Fruit fly (Drosophila melanogaster) whole organism, embryonic: ENCODE results near the gene CG14695.

Experiments
- Aef1 ChIP-seq: fragments of 200-800 bp; sonication (Bioruptor generic); IDR thresholded peaks from 3 replicates; pipeline ENCODE4 v1.3.6; 2022; ENCODE audit warnings: missing biosample characterization, missing genetic modification characterization
- Antp ChIP-seq: fragments of 200-800 bp; sonication (Bioruptor generic); optimal IDR thresholded peaks from 3 replicates; lab custom pipeline; 2016; ENCODE audit warnings: missing biosample characterization, missing genetic modification characterization
- Atf-2 ChIP-seq: fragments of 200-800 bp; sonication (Bioruptor generic); optimal IDR thresholded peaks from 2 replicates; lab custom pipeline; 2016; ENCODE audit warnings: missing biosample characterization, missing genetic modification characterization
- CG10321 ChIP-seq: fragments of 200-800 bp; sonication (Bioruptor generic); IDR thresholded peaks from 2 replicates; pipeline ENCODE4 v1.3.6; 2022; ENCODE audit warnings: missing biosample characterization, missing genetic modification characterization
- CG10543 ChIP-seq: fragments of 200-800 bp; sonication (Bioruptor generic); optimal IDR thresholded peaks from 3 replicates; lab custom pipeline; 2017; ENCODE audit warnings: missing biosample characterization, mild to moderate bottlenecking, missing genetic modification characterization, moderate library complexity
- CG12155 ChIP-seq: fragments of 200-800 bp; sonication (Bioruptor generic); optimal IDR thresholded peaks from 3 replicates; lab custom pipeline; 2016; ENCODE audit warnings: missing biosample characterization, missing genetic modification characterization
- CG12391 ChIP-seq: fragments of 200-800 bp; sonication (Bioruptor generic); optimal IDR thresholded peaks from 3 replicates; lab custom pipeline; 2018; ENCODE audit warnings: missing biosample characterization, mild to moderate bottlenecking, missing genetic modification characterization, moderate library complexity
- CG12659 ChIP-seq: fragments of 200-800 bp; sonication (Bioruptor generic); optimal IDR thresholded peaks from 3 replicates; lab custom pipeline; 2017; ENCODE audit warnings: mild to moderate bottlenecking, missing biosample characterization, missing genetic modification reagents, missing genetic modification characterization
- CG14441 ChIP-seq: fragments of 200-800 bp; sonication (Bioruptor generic); IDR thresholded peaks from 2 replicates; pipeline ENCODE4 v1.3.6; 2022; ENCODE audit warnings: missing biosample characterization, missing genetic modification characterization
- CG15269 ChIP-seq: fragments of 200-800 bp; sonication (Bioruptor generic); optimal IDR thresholded peaks from 2 replicates; lab custom pipeline; 2018; ENCODE audit warnings: missing biosample characterization, mild to moderate bottlenecking, missing genetic modification characterization, moderate library complexity
- CG17361 ChIP-seq: fragments of 200-800 bp; sonication (Bioruptor generic); IDR thresholded peaks from 3 replicates; pipeline ENCODE4 v1.3.6; 2022; ENCODE audit warnings: missing biosample characterization, missing genetic modification characterization
- CG2712 ChIP-seq: fragments of 200-800 bp; optimal IDR thresholded peaks from 3 replicates; lab custom pipeline; 2019; ENCODE audit warnings: missing biosample characterization, mild to moderate bottlenecking, missing genetic modification characterization, moderate library complexity
- CG32532 ChIP-seq: fragments of 200-800 bp; sonication (Bioruptor generic); IDR thresholded peaks from 2 replicates; pipeline ENCODE4 v1.3.6; 2022; ENCODE audit warnings: missing biosample characterization, missing genetic modification characterization
- CG34422 ChIP-seq: fragments of 200-800 bp; sonication (Bioruptor generic); IDR thresholded peaks from 3 replicates; pipeline ENCODE4 v1.3.6; 2022; ENCODE audit warnings: missing biosample characterization, missing genetic modification characterization
- CG3838 ChIP-seq: fragments of 200-800 bp; sonication (Bioruptor generic); optimal IDR thresholded peaks from 3 replicates; lab custom pipeline; 2016; ENCODE audit warnings: missing biosample characterization, missing genetic modification characterization
- CG3995 ChIP-seq: fragments of 200-800 bp; sonication (Bioruptor generic); optimal IDR thresholded peaks from 3 replicates; lab custom pipeline; 2016; ENCODE audit warnings: missing biosample characterization, missing genetic modification characterization
- CG4328 ChIP-seq: fragments of 200-800 bp; sonication (Bioruptor generic); optimal IDR thresholded peaks from 3 replicates; lab custom pipeline; 2017; ENCODE audit warnings: missing biosample characterization, missing genetic modification reagents, missing genetic modification characterization
- CG5953 ChIP-seq: fragments of 200-800 bp; sonication (Bioruptor generic); IDR thresholded peaks from 2 replicates; pipeline ENCODE4 v1.3.6; 2022; ENCODE audit warnings: missing biosample characterization, missing genetic modification characterization
- CG7987 ChIP-seq: fragments of 200-800 bp; sonication (Bioruptor generic); optimal IDR thresholded peaks from 2 replicates; lab custom pipeline; 2018; ENCODE audit warnings: missing biosample characterization, mild to moderate bottlenecking, missing genetic modification characterization, moderate library complexity
- CG8924 ChIP-seq: fragments of 200-800 bp; optimal IDR thresholded peaks from 3 replicates; lab custom pipeline; 2019; ENCODE audit warnings: missing biosample characterization, mild to moderate bottlenecking, missing genetic modification characterization, moderate library complexity
- CG9727 ChIP-seq: fragments of 200-800 bp; sonication (Bioruptor generic); optimal IDR thresholded peaks from 3 replicates; lab custom pipeline; 2017; ENCODE audit warnings: missing biosample characterization, mild to moderate bottlenecking, missing genetic modification characterization
- CoRest ChIP-seq: fragments of 200-800 bp; sonication (Bioruptor generic); optimal IDR thresholded peaks from 3 replicates; lab custom pipeline; 2018; ENCODE audit warnings: missing biosample characterization, mild to moderate bottlenecking, missing genetic modification characterization, moderate library complexity
- D19A ChIP-seq: fragments of 200-800 bp; optimal IDR thresholded peaks from 3 replicates; lab custom pipeline; 2019; ENCODE audit warnings: missing biosample characterization, mild to moderate bottlenecking, missing genetic modification characterization, moderate library complexity
- Dip3 ChIP-seq: fragments of 200-800 bp; sonication (Bioruptor generic); optimal IDR thresholded peaks from 3 replicates; lab custom pipeline; 2016; ENCODE audit warnings: missing biosample characterization, missing genetic modification characterization
- Fer3 ChIP-seq: fragments of 200-800 bp; sonication (Bioruptor generic); optimal IDR thresholded peaks from 2 replicates; lab custom pipeline; 2018; ENCODE audit warnings: missing biosample characterization, mild to moderate bottlenecking, missing genetic modification characterization, moderate library complexity
- Gsc ChIP-seq: fragments of 200-800 bp; sonication (Bioruptor generic); IDR thresholded peaks from 2 replicates; pipeline ENCODE4 v1.3.6; 2022; ENCODE audit warnings: missing biosample characterization, missing genetic modification characterization
- H2.0 ChIP-seq: fragments of 200-800 bp; sonication (Bioruptor generic); IDR thresholded peaks from 2 replicates; pipeline ENCODE4 v1.3.6; 2022; ENCODE audit warnings: missing biosample characterization, missing genetic modification characterization
- HmgD ChIP-seq: fragments of 200-800 bp; sonication (Bioruptor generic); optimal IDR thresholded peaks from 3 replicates; lab custom pipeline; 2016; ENCODE audit warnings: missing biosample characterization, missing genetic modification characterization
- HmgZ ChIP-seq: fragments of 200-800 bp; sonication (Bioruptor generic); optimal IDR thresholded peaks from 2 replicates; lab custom pipeline; 2018; ENCODE audit warnings: missing biosample characterization, mild to moderate bottlenecking, missing genetic modification characterization
- Med ChIP-seq: fragments of 200-800 bp; sonication (Bioruptor generic); peaks from one replicate; lab custom pipeline; 2016; ENCODE audit warnings: missing biosample characterization, missing genetic modification characterization, mild to moderate bottlenecking, inconsistent platforms, moderate library complexity
- Meics ChIP-seq: fragments of 200-800 bp; sonication (Bioruptor generic); optimal IDR thresholded peaks from 2 replicates; lab custom pipeline; 2017; ENCODE audit warnings: missing biosample characterization, mild to moderate bottlenecking, missing genetic modification characterization
- Neu2 ChIP-seq: fragments of 200-800 bp; sonication (Bioruptor generic); optimal IDR thresholded peaks from 3 replicates; lab custom pipeline; 2016; ENCODE audit warnings: missing biosample characterization, missing genetic modification characterization, borderline replicate concordance
- Usf ChIP-seq: fragments of 200-800 bp; sonication (Bioruptor generic); optimal IDR thresholded peaks from 2 replicates; lab custom pipeline; 2017; ENCODE audit warnings: missing genotype, missing biosample characterization, missing genetic modification characterization
- bigmax ChIP-seq: fragments of 200-800 bp; sonication (Bioruptor generic); optimal IDR thresholded peaks from 2 replicates; lab custom pipeline; 2018; ENCODE audit warnings: missing biosample characterization, mild to moderate bottlenecking, missing genetic modification characterization
- chn ChIP-seq: fragments of 200-800 bp; sonication (Bioruptor generic); optimal IDR thresholded peaks from 2 replicates; lab custom pipeline; 2016; ENCODE audit warnings: missing biosample characterization, missing genetic modification characterization
- corto ChIP-seq: fragments of 200-800 bp; sonication (Bioruptor generic); optimal IDR thresholded peaks from 2 replicates; lab custom pipeline; 2016; ENCODE audit warnings: missing biosample characterization, mild to moderate bottlenecking, missing genetic modification characterization, moderate library complexity
- dati ChIP-seq: fragments of 200-800 bp; sonication (Bioruptor generic); IDR thresholded peaks from 2 replicates; pipeline ENCODE4 v1.3.6; 2022; ENCODE audit warnings: missing biosample characterization, missing genetic modification characterization
- dpn ChIP-seq, 2 experiments: fragments of 200-800 bp; sonication (Bioruptor generic); optimal IDR thresholded peaks; 3 replicates each; lab custom pipeline; 2016; ENCODE audit warnings: missing biosample characterization in 2 of 2, missing genetic modification characterization in 2 of 2
- en ChIP-seq: fragments of 200-800 bp; sonication (Bioruptor generic); optimal IDR thresholded peaks from 2 replicates; lab custom pipeline; 2016; ENCODE audit warnings: missing biosample characterization, missing genetic modification characterization
- fru ChIP-seq: fragments of >200 bp; optimal IDR thresholded peaks from 2 replicates; lab custom pipeline; 2017
- gro ChIP-seq: fragments of 200-800 bp; sonication (Bioruptor generic); optimal IDR thresholded peaks from 2 replicates; lab custom pipeline; 2016; ENCODE audit warnings: missing biosample characterization, missing genetic modification characterization
- hb ChIP-seq: fragments of 200-800 bp; sonication (Bioruptor generic); IDR thresholded peaks from 3 replicates; pipeline ENCODE4 v1.3.6; 2022; ENCODE audit warnings: missing biosample characterization, missing genetic modification characterization; ENCODE audit not compliant: partially characterized antibody
- her ChIP-seq: fragments of 200-800 bp; sonication (Bioruptor generic); optimal IDR thresholded peaks from 2 replicates; lab custom pipeline; 2016; ENCODE audit warnings: missing biosample characterization, missing genetic modification characterization
- luna ChIP-seq: fragments of 200-800 bp; sonication (Bioruptor generic); optimal IDR thresholded peaks from 2 replicates; lab custom pipeline; 2016; ENCODE audit warnings: missing biosample characterization, missing genetic modification characterization
- nmo ChIP-seq: fragments of 200-800 bp; sonication (Bioruptor generic); optimal IDR thresholded peaks from 2 replicates; lab custom pipeline; 2018; ENCODE audit warnings: missing biosample characterization, mild to moderate bottlenecking, missing genetic modification characterization, moderate library complexity
- schlank ChIP-seq: fragments of 200-800 bp; sonication (Bioruptor generic); optimal IDR thresholded peaks from 2 replicates; lab custom pipeline; 2018; ENCODE audit warnings: missing biosample characterization, mild to moderate bottlenecking, missing genetic modification characterization
- sens ChIP-seq: fragments of 200-800 bp; sonication (Bioruptor generic); peaks from one replicate; lab custom pipeline; 2016; ENCODE audit warnings: missing biosample characterization, missing genetic modification characterization
- sima ChIP-seq: fragments of 200-800 bp; sonication (Bioruptor generic); optimal IDR thresholded peaks from 2 replicates; lab custom pipeline; 2016; ENCODE audit warnings: missing biosample characterization, missing genetic modification characterization
- slbo ChIP-seq: fragments of 200-800 bp; sonication (Bioruptor generic); IDR thresholded peaks from 2 replicates; pipeline ENCODE4 v1.3.6; 2022; ENCODE audit warnings: missing biosample characterization, missing genetic modification characterization
- stc ChIP-seq: fragments of 200-800 bp; sonication (Bioruptor generic); IDR thresholded peaks from 2 replicates; pipeline ENCODE4 v1.3.6; 2022; ENCODE audit warnings: missing biosample characterization, missing genetic modification characterization
- tap ChIP-seq: fragments of 200-800 bp; optimal IDR thresholded peaks from 3 replicates; lab custom pipeline; 2019; ENCODE audit warnings: missing biosample characterization, mild to moderate bottlenecking, missing genetic modification characterization, moderate library complexity
- toy ChIP-seq: fragments of 200-800 bp; sonication (Bioruptor generic); IDR thresholded peaks from 2 replicates; pipeline ENCODE4 v1.3.6; 2022; ENCODE audit warnings: missing biosample characterization, missing genetic modification characterization

Gene CG14695

DNA sequence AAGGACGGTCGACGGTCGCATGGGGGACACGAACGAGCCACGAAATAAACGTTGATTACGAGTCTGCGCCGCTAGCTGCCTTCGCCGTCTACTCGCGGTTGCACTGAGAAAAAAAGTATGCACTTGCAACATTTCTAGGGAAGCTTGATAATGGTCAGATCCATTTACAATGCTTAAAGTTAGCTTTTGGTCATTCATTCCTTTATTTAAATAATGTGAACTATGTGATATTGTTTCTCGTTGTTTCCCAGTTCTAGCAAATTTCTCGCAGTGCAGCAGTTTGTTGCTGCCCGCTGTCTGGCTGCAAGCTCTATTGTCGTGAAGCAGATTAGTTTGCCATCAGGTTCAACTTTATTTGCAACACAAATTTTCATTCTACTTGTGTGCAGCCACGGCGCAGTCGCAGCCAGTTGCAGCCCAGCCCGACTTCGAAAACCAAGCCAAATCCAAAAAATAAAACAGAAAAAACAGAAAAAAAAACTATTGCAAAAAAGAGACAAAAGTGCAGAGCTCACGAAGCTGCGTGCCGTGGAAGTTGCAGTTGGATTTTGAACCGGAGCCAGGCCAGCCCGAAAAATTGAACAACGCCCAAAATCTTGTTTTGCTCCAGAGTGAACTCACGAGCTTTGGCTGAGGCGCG is 46.5 kb downstream of the CG14695 start (continued):
- TF ChIP-seq gro (GFP tag; lab: Kevin White, UChicago) (no peak), tap (no peak), CG12659 (no peak), nmo (GFP tag; lab: Kevin White, UChicago) (peak; percentile 7), sens (GFP tag; lab: Kevin White, UChicago) (peak; percentile 45), CG7987 (GFP tag; lab: Kevin White, UChicago) (no peak), Fer3 (tag; lab: Kevin White, UChicago) (no peak), CG15269 (no peak), CG10543 (GFP tag; lab: Kevin White, UChicago) (no peak), HmgZ (no peak), CG5953 (GFP tag; lab: Robert Waterston, UW) (no peak), CG3838 (GFP tag; lab: Kevin White, UChicago) (no peak), Atf-2 (GFP tag; lab: Kevin White, UChicago) (no peak), CG10321 (GFP tag; lab: Robert Waterston, UW) (no peak), Usf (GFP tag; lab: Kevin White, UChicago) (no peak), hb (GFP tag; lab: Robert Waterston, UW) (no peak), en (GFP tag; lab: Kevin White, UChicago) (no peak), CG17361 (GFP tag; lab: Robert Waterston, UW) (no peak), Antp (peak; percentile 7), Meics (GFP tag; lab: Kevin White, UChicago) (no peak), Neu2 (no peak), Gsc (GFP tag; lab: Robert Waterston, UW) (peak; percentile 9; the same call in 1 of the 2 replicates), Aef1 (GFP tag; lab: Robert Waterston, UW) (no peak), Dip3 (GFP tag; lab: Kevin White, UChicago) (no peak), CG12391 (tag; lab: Kevin White, UChicago) (no peak), HmgD (no peak), luna (GFP tag; lab: Kevin White, UChicago) (no peak), bigmax (GFP tag; lab: Kevin White, UChicago) (no peak), CG32532 (no peak), corto (GFP tag; lab: Kevin White, UChicago) (no peak), CG12155 (GFP tag; lab: Kevin White, UChicago) (no peak), CG34422 (GFP tag; lab: Robert Waterston, UW) (0 out of 3 replicates have a peak, but pooled peaks have one; percentile 16), CG14441 (GFP tag; lab: Robert Waterston, UW) (no peak), CG2712 (tag; lab: Kevin White, UChicago) (no peak), sima (GFP tag; lab: Kevin White, UChicago) (no peak), Med (GFP tag; lab: Kevin White, UChicago) (peak; percentile 59), slbo (no peak), CG3995 (GFP tag; lab: Kevin White, UChicago) (no peak), CG8924 (tag; lab: Kevin White, UChicago) (no peak), her (no peak), D19A (tag; lab: Kevin White, UChicago) (no peak), toy (GFP tag; lab: Robert Waterston, UW) (no peak), CG4328 (GFP tag; lab: Kevin White, UChicago) (no peak), H2.0 (GFP tag; lab: Robert Waterston, UW) (no peak), dati (GFP tag; lab: Robert Waterston, UW) (no peak), CoRest (tag; lab: Kevin White, UChicago) (no peak), fru (lab: Kevin White, UChicago) (no peak), CG9727 (GFP tag; lab: Kevin White, UChicago) (peak; percentile 8), dpn (GFP tag; optimal IDR thresholded peaks at IDR 0.05; lab: Kevin White, UChicago) (no peak), chn (no peak), stc (no peak), schlank (tag; lab: Kevin White, UChicago) (no peak)
